Worm (Caenorhabditis elegans): ENCODE measurements around the gene F28B4.3.

Gene F28B4.3

ce11 chrX:3235358-3235816, at the start of gene F28B4.3:
Gene F28B4.3 (minus strand): TSS chrX:3235408.
- no peak for TF ChIP-seq unc-62 (GFP tag; optimal IDR thresholded peaks at IDR 0.05)

DNA sequence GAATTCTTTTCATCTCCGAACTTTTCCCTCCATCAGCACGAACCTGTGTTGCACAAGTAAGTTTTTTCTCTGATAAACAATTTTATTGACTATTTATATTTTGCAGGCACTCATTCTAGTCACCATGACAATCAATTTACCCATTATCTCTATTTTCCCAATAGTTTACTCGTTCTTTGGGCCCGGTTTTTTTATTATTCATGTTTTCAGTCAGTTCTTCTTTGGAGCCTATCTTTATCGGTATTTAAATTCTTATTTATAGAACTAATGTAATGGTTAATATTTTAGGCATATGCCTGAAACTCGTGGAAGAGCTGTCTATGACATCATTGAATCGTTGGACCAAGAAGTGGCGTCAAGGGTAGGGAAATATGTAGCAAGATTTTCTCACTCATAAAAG, 49.8 kb upstream of the F28B4.3 start:
- TF ChIP-seq unc-62 (GFP tag; optimal IDR thresholded peaks at IDR 0.05): no peak

ce11 chrX:3283189-3283588, 48.0 kb upstream of the F28B4.3 start:
- TF ChIP-seq unc-62 (GFP tag; optimal IDR thresholded peaks at IDR 0.05): no peak

- TF ChIP-seq unc-62 (GFP tag; optimal IDR thresholded peaks at IDR 0.05): no peak
Measured at ce11 chrX:3282306-3282705, 47.1 kb upstream of the F28B4.3 start, which contains the start of gene K09C4.5. Gene K09C4.5 (plus strand): TSS chrX:3282631.

- TF ChIP-seq unc-62 (GFP tag; optimal IDR thresholded peaks at IDR 0.05): no peak
Measured at ce11 chrX:3280130-3280529, 44.9 kb upstream of the F28B4.3 start, which contains the start of gene K09C4.10. Gene K09C4.10 (minus strand): TSS chrX:3280230.

DNA sequence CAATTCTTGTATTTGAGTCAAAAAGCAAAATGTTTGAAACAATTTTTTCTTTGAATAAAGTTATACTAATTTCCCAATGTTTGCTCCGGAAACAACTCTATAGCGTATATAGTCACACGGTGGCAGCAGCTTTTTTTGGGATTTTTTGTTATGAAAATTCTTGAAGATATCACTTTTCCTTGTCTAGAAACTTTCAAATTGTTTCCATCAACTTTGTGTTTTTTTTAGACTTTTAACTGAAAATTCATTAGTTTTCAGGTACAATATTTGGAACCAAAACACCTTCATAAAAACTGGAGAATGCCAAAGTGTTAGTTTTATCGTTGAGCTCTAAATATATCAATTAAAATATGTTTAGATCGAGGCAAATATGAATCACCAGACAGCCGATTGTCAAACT, 37.4 kb upstream of the F28B4.3 start, which contains the start of gene K09C4.7:
TSS of gene K09C4.7 (plus strand) at position 301 of the 400 bp plus-strand sequence.
- no peak for TF ChIP-seq unc-62 (GFP tag; optimal IDR thresholded peaks at IDR 0.05)

DNA sequence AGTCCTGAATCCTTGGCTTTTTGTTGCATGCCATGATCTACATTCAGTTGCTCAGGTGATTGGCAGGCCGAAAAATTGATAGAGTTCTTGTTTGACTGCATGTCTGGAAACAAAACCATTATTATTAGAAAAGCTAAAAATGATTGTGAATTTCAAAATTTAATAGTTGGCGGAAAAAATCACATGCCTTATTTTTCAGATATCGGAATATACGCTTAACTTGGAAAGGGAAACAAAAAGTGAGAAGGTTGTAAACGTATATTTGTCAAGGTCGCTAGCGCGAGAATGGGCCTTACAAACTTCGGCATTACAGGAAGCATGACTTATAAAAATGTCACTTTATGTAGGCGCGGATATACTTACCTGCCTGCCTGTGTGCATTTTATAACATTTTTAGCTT, 36.5 kb upstream of the F28B4.3 start, which contains the start of gene K09C4.9:
TSS of gene K09C4.9 (minus strand) at position 101 of the 400 bp plus-strand sequence.
- TF ChIP-seq unc-62 (GFP tag; optimal IDR thresholded peaks at IDR 0.05): no peak

ce11 chrX:3270806-3271205, 35.6 kb upstream of the F28B4.3 start, which contains the start of gene sul-1:
Gene sul-1 (minus strand): TSS chrX:3270906.
- TF ChIP-seq unc-62 (GFP tag; optimal IDR thresholded peaks at IDR 0.05): no peak

ce11 chrX:3262600-3262999, 27.4 kb upstream of the F28B4.3 start, which contains the start of gene fbxb-71:
Gene fbxb-71 (plus strand): TSS chrX:3262900.
- TF ChIP-seq unc-62 (GFP tag; optimal IDR thresholded peaks at IDR 0.05): no peak

DNA sequence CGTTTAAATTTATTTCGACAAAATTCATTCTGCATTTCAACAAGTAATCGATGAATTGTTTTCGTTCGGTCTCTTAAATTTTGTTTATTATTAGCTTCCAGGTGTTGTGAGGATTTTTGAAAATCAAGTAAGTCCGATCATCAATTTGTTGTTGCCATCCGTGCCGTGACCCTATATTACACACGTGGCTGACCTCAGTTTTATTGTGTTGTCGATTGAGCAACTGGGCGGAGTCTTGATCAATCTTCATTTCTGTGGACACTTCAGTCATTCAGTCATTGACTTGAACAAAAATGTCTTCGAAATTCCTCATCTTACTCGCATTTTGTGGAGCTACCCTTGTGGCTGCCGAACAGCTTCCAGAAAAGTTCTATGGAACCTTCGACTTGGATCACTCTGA, 25.3 kb upstream of the F28B4.3 start, which contains the start of gene lbp-2:
TSS of gene lbp-2 (plus strand) at position 102 of the 400 bp plus-strand sequence.
- no peak for TF ChIP-seq unc-62 (GFP tag; optimal IDR thresholded peaks at IDR 0.05)

ce11 chrX:3258842-3259241, 23.6 kb upstream of the F28B4.3 start, which contains the start of gene lbp-1:
Gene lbp-1 (plus strand): TSS chrX:3259142.
- TF ChIP-seq unc-62 (GFP tag; optimal IDR thresholded peaks at IDR 0.05): no peak

ce11 chrX:3256784-3257493, 21.7 kb upstream of the F28B4.3 start, which contains the start of gene lbp-3:
Gene lbp-3 (plus strand): TSS chrX:3257372.
- TF ChIP-seq unc-62 (GFP tag; optimal IDR thresholded peaks at IDR 0.05): no peak

DNA sequence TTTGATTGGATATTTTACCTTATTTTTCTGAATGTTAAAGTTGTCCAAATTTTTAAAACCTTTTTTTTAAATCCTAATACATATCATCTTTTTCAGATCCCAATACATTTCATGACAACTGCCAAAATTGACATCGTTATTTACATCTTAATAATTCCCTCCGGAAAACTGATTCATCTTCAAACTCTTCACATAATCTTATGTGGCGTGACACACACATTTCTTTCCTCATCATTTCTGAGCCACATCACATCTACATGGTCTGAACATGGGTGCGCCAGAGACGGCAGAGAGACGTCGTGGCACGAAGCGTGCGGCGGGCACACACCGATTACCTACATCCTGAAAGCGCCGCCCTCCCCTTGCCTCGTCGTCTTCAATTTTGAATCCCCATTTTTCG, 17.3 kb upstream of the F28B4.3 start, which contains the start of gene tba-9:
TSS of gene tba-9 (plus strand) at position 301 of the 400 bp plus-strand sequence.
- TF ChIP-seq unc-62 (GFP tag; optimal IDR thresholded peaks at IDR 0.05): no peak

DNA sequence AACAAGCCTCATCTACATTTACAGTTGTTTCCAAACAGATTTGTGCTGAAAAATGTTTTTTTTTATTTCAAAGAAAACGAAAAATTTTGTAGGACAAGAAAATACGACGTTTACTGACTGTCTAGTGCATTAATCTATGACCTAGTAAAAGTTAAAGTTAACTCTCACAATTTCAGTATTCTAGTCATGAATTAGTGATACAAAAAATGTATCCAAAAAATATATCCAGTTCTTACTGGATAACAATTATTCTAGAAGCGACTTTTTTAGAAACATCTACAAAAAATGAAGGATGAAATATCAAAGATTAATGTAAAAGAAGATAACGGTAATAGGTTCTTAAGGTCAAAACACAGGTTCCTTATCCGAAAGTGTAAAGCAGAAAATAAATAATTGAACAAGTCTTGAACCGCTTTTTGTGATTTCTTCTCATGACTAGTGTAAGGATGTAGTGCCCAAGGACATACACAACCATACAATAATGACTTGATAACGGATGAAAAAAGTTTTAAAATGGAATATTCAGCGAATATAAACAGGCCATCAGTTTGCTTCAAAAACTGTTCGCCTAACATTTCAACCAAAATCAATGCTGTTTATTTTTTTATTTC, 15.4 kb upstream of the F28B4.3 start, which contains the start of gene pqn-37:
TSS of gene pqn-37 (minus strand) at position 51 of the 611 bp plus-strand sequence.
- no peak for TF ChIP-seq unc-62 (GFP tag; optimal IDR thresholded peaks at IDR 0.05)

- TF ChIP-seq unc-62 (GFP tag; optimal IDR thresholded peaks at IDR 0.05): no peak
Measured at ce11 chrX:3247768-3248167, 12.6 kb upstream of the F28B4.3 start.

DNA sequence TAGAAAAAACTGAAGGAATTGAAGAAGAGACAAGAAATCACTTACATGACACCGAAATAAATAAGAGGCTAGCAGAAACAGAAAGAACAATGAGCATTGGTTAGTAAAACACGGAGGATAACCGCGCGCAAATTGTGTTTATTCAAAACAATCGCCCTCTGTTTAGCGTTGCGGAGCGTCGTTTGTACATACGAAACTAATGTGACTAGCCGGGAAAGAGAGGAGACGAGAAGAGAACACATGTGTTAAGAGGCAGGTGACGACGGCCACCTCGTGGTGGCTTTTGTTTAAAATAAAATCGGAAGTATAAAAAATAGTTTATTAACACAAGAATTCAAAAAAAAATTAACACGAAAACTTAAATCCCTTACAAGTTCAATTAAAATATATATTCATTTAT, 10.6 kb upstream of the F28B4.3 start, which contains the start of gene F40F4.7:
TSS of gene F40F4.7 (minus strand) at position 122 of the 400 bp plus-strand sequence.
- TF ChIP-seq unc-62 (GFP tag; optimal IDR thresholded peaks at IDR 0.05): no peak

Data from whole organism, dauer.